Worm (Caenorhabditis elegans): ENCODE results near the gene arrd-18.

The arrd-18 gene

ce11 chrV:3267950-3268349 is 44.0 kb downstream of the arrd-18 start, which contains the start of gene T28A11.18:
T28A11.18 (minus strand) TSS chrV:3268050.
- no peak for TF ChIP-seq nhr-90 (tag; optimal IDR thresholded peaks at IDR 0.05; ENCODE audit: poor library complexity)
- no peak for TF ChIP-seq lin-13 (GFP tag; optimal IDR thresholded peaks at IDR 0.05)
- TF ChIP-seq nhr-47 (tag; optimal IDR thresholded peaks at IDR 0.05), result no peak
- no peak for TF ChIP-seq ztf-11 (tag; optimal IDR thresholded peaks at IDR 0.05)
- no peak for TF ChIP-seq dpl-1 (GFP tag; optimal IDR thresholded peaks at IDR 0.05)
- no peak for TF ChIP-seq fkh-8 (tag; optimal IDR thresholded peaks at IDR 0.05)
- no peak for TF ChIP-seq lin-35 (GFP tag; optimal IDR thresholded peaks at IDR 0.05)
- TF ChIP-seq mdl-1 (tag; optimal IDR thresholded peaks at IDR 0.05), result no peak
- TF ChIP-seq grh-1 (GFP tag; IDR thresholded peaks at IDR 0.05), result no peak
- no peak for TF ChIP-seq F16B12.6 (tag; optimal IDR thresholded peaks at IDR 0.05)
- TF ChIP-seq fkh-4 (tag; optimal IDR thresholded peaks at IDR 0.05; ENCODE audit: borderline replicate concordance), result no peak
- no peak for TF ChIP-seq nhr-19 (GFP tag; conservative IDR thresholded peaks at IDR 0.05)
- no peak for TF ChIP-seq tlp-1 (tag; optimal IDR thresholded peaks at IDR 0.05)
- no peak for TF ChIP-seq rnt-1 (tag; optimal IDR thresholded peaks at IDR 0.05)
- TF ChIP-seq efl-1 (optimal IDR thresholded peaks at IDR 0.05), result no peak
- TF ChIP-seq efl-1 (GFP tag; optimal IDR thresholded peaks at IDR 0.05 in 1 of 2), result no peak
- no peak for TF ChIP-seq nhr-71 (tag; optimal IDR thresholded peaks at IDR 0.05)
- no peak for TF ChIP-seq ceh-8 (GFP tag; optimal IDR thresholded peaks at IDR 0.05)
- no peak for TF ChIP-seq mep-1 (tag; optimal IDR thresholded peaks at IDR 0.05)
- TF ChIP-seq sox-4 (tag; optimal IDR thresholded peaks at IDR 0.05), result no peak
- TF ChIP-seq zip-4 (GFP tag; optimal IDR thresholded peaks at IDR 0.05), result no peak

- TF ChIP-seq mep-1 (tag; optimal IDR thresholded peaks at IDR 0.05) (no peak), isw-1 (GFP tag; IDR thresholded peaks at IDR 0.05) (no peak), unc-62 (GFP tag; optimal IDR thresholded peaks at IDR 0.05) (no peak), pag-3 (tag; optimal IDR thresholded peaks at IDR 0.05; ENCODE audit: borderline replicate concordance, insufficient read depth) (no peak), mdl-1 (tag; optimal IDR thresholded peaks at IDR 0.05) (no peak), fkh-4 (tag; optimal IDR thresholded peaks at IDR 0.05; ENCODE audit: borderline replicate concordance) (no peak), Y116A8C.19 (tag; optimal IDR thresholded peaks at IDR 0.05; ENCODE audit: borderline replicate concordance) (no peak), jun-1 (tag; optimal IDR thresholded peaks at IDR 0.05) (no peak)
Measured at ce11 chrV:3266189-3266588, 45.7 kb downstream of the arrd-18 start, which contains the start of gene T28A11.17. T28A11.17 (minus strand) TSS chrV:3266289.

All from whole organism, L1 larva.